Fruit fly (Drosophila melanogaster) S2 (cell line): ENCODE results near the gene Myo61F.

Experiments
- CG8478 ChIP-seq: fragments of >200 bp; optimal IDR thresholded peaks from 2 replicates; lab custom pipeline; 2018
- CTCF ChIP-seq, 2 experiments: fragments of >200 bp; optimal IDR thresholded peaks; 2 replicates each; lab custom pipeline; 2018

DNA sequence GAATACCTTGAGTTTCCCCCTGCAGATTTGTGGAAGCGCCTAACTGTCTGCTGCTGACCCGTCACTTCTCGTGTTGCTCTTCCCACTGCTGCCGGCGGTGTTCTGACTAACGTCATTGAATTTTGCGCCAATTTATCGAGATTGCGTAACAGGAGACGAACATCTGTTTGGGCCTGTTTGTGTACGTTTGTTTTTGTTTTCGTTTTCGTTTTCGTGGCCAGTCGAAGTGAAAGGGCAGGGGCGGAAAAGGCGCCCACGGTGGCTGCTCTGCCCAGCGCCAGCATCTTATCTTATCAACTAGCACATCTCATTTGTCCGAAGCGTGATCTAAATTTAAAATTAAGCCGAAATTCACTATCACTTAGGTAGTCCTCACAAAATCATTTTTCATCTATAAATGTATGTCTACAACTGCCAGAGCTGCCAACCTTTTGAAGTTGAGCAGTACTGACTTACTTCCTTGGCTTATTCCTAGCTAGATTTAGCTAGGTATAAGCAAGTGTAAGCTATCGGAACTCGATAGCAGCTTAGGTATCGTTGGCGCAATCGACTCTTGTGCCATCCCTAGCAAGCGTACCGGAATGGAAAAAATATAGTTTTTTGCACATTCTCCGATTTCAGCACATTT, 11.2 kb upstream of the Myo61F start, which contains the start of the genes Ctr9 and Nt5a:
- no peak for TF ChIP-seq CG8478 (lab: Kevin White, UChicago)
- TF ChIP-seq CTCF (optimal IDR thresholded peaks at IDR 0.05; lab: Kevin White, UChicago) = peak; percentile 31 to 47
